Worm (Caenorhabditis elegans): ENCODE results near the gene F45H10.5.

- TF ChIP-seq elt-3 (tag; optimal IDR thresholded peaks at IDR 0.05) (no peak), unc-39 (tag; optimal IDR thresholded peaks at IDR 0.05) (no peak), unc-55 (GFP tag; optimal IDR thresholded peaks at IDR 0.05) (no peak), nhr-12 (tag; optimal IDR thresholded peaks at IDR 0.05) (no peak), nhr-11 (tag; optimal IDR thresholded peaks at IDR 0.05) (no peak), nhr-10 (tag; optimal IDR thresholded peaks at IDR 0.05) (no peak), lsy-2 (tag; optimal IDR thresholded peaks at IDR 0.05) (no peak), aly-2 (tag; optimal IDR thresholded peaks at IDR 0.05) (no peak), blmp-1 (tag; optimal IDR thresholded peaks at IDR 0.05; ENCODE audit: insufficient read depth) (no peak), crh-2 (tag; optimal IDR thresholded peaks at IDR 0.05) (no peak), ztf-11 (tag; optimal IDR thresholded peaks at IDR 0.05) (no peak), ceh-16 (tag; optimal IDR thresholded peaks at IDR 0.05) (no peak), ztf-4 (tag; optimal IDR thresholded peaks at IDR 0.05) (no peak), zag-1 (tag; optimal IDR thresholded peaks at IDR 0.05) (no peak)
Observed at ce11 chrII:13508607-13509006, 6.9 kb downstream of the F45H10.5 start.

Data from whole organism, L2 larva.